Worm (Caenorhabditis elegans): ENCODE results near the gene B0272.4.

ce11 chrX:9391345-9391744 is 36.9 kb upstream of the B0272.4 start, which contains the start of gene C23F12.3:
- TF ChIP-seq ama-1 (optimal IDR thresholded peaks at IDR 0.05) (no peak), daf-12 (tag; optimal IDR thresholded peaks at IDR 0.05) (no peak), elt-3 (tag; optimal IDR thresholded peaks at IDR 0.05) (no peak), unc-62 (GFP tag; optimal IDR thresholded peaks at IDR 0.05) (no peak), ceh-9 (tag; optimal IDR thresholded peaks at IDR 0.05) (no peak)
